Worm (Caenorhabditis elegans) whole organism, L2 larva: ENCODE measurements around the gene tofu-6.

Experiments
- C34F6.9 ChIP-seq: fragments of 150-350 bp; optimal IDR thresholded peaks from 2 replicates; lab custom pipeline; 2014; ENCODE audit warnings: missing biosample characterization, missing genetic modification characterization
- F13H6.1 ChIP-seq: sonication (generic microtip); optimal IDR thresholded peaks from 2 replicates; lab custom pipeline; 2016; ENCODE audit warnings: missing genetic modification characterization, missing compliant biosample characterization
- R02D3.7 ChIP-seq: fragments of 150-350 bp; optimal IDR thresholded peaks from 2 replicates; lab custom pipeline; 2014; ENCODE audit warnings: missing biosample characterization, missing genetic modification characterization
- Y55F3AM.14 ChIP-seq: fragments of 200-800 bp; sonication (Bioruptor generic); optimal IDR thresholded peaks from 2 replicates; lab custom pipeline; 2018; ENCODE audit warnings: mild to moderate bottlenecking, missing genetic modification characterization, missing compliant biosample characterization
- alr-1 ChIP-seq: fragments of 150-350 bp; optimal IDR thresholded peaks from 2 replicates; lab custom pipeline; 2014; ENCODE audit warnings: missing biosample characterization, missing genetic modification characterization
- ama-1 ChIP-seq: fragments of 150-350 bp; optimal IDR thresholded peaks from 2 replicates; lab custom pipeline; 2018; ENCODE audit warnings: inconsistent platforms
- blmp-1 ChIP-seq: sonication (generic microtip); optimal IDR thresholded peaks from 2 replicates; lab custom pipeline; 2017; ENCODE audit warnings: missing genetic modification characterization, mild to moderate bottlenecking, missing compliant biosample characterization, antibody characterized with exemption, moderate library complexity; ENCODE audit not compliant: insufficient read depth
- ceh-16 ChIP-seq: fragments of 150-350 bp; optimal IDR thresholded peaks from 2 replicates; lab custom pipeline; 2014; ENCODE audit warnings: missing biosample characterization, missing genetic modification characterization
- ceh-82 ChIP-seq: fragments of 150-350 bp; optimal IDR thresholded peaks from 2 replicates; lab custom pipeline; 2014; ENCODE audit warnings: missing biosample characterization, missing genetic modification characterization
- crh-2 ChIP-seq: sonication (generic microtip); optimal IDR thresholded peaks from 2 replicates; lab custom pipeline; 2017; ENCODE audit warnings: missing biosample characterization, missing genetic modification characterization
- egl-27 ChIP-seq: sonication (generic microtip); optimal IDR thresholded peaks from 3 replicates; lab custom pipeline; 2017; ENCODE audit warnings: missing biosample characterization, missing genetic modification reagents, missing genetic modification characterization
- elt-1 ChIP-seq: fragments of 150-350 bp; optimal IDR thresholded peaks from 2 replicates; lab custom pipeline; 2014; ENCODE audit warnings: missing biosample characterization, missing genetic modification characterization
- elt-3 ChIP-seq: sonication (generic microtip); optimal IDR thresholded peaks from 2 replicates; lab custom pipeline; 2017; ENCODE audit warnings: missing biosample characterization, missing genetic modification characterization
- fos-1 ChIP-seq: fragments of 150-350 bp; optimal IDR thresholded peaks from 2 replicates; lab custom pipeline; 2014; ENCODE audit warnings: missing biosample characterization, missing genetic modification characterization
- gmeb-1 ChIP-seq: fragments of 150-350 bp; optimal IDR thresholded peaks from 2 replicates; lab custom pipeline; 2014; ENCODE audit warnings: missing biosample characterization, missing genetic modification characterization
- lin-13 ChIP-seq: fragments of 150-350 bp; optimal IDR thresholded peaks from 2 replicates; lab custom pipeline; 2014; ENCODE audit warnings: missing biosample characterization, missing genetic modification reagents, missing genetic modification characterization
- lsy-2 ChIP-seq, 2 experiments: fragments of 150-350 bp in 1 of 2; sonication (generic microtip) in 1 of 2; optimal IDR thresholded peaks; 2 replicates each; lab custom pipeline; 2014 to 2017; ENCODE audit warnings: missing biosample characterization in 2 of 2, missing genetic modification characterization in 2 of 2
- nhr-12 ChIP-seq: fragments of 150-350 bp; optimal IDR thresholded peaks from 2 replicates; lab custom pipeline; 2014; ENCODE audit warnings: missing biosample characterization, missing genetic modification characterization
- nhr-129 ChIP-seq: fragments of 150-350 bp; optimal IDR thresholded peaks from 2 replicates; lab custom pipeline; 2014; ENCODE audit warnings: missing biosample characterization, missing genetic modification characterization
- nhr-21 ChIP-seq: fragments of 150-350 bp; optimal IDR thresholded peaks from 2 replicates; lab custom pipeline; 2014; ENCODE audit warnings: missing biosample characterization, missing genetic modification characterization
- nhr-23 ChIP-seq: fragments of 150-350 bp; optimal IDR thresholded peaks from 2 replicates; lab custom pipeline; 2014; ENCODE audit warnings: missing biosample characterization, missing genetic modification reagents, missing genetic modification characterization
- nhr-25 ChIP-seq: fragments of 150-350 bp; sonication (generic microtip); optimal IDR thresholded peaks from 3 replicates; lab custom pipeline; 2014; ENCODE audit warnings: missing biosample characterization, missing genetic modification characterization
- nhr-6 ChIP-seq: fragments of 150-350 bp; optimal IDR thresholded peaks from 2 replicates; lab custom pipeline; 2014; ENCODE audit warnings: missing biosample characterization, missing genetic modification characterization
- sem-4 ChIP-seq: fragments of 150-350 bp; optimal IDR thresholded peaks from 2 replicates; lab custom pipeline; 2014; ENCODE audit warnings: missing biosample characterization, missing genetic modification reagents, missing genetic modification characterization
- skn-1 ChIP-seq: sonication (generic microtip); optimal IDR thresholded peaks from 2 replicates; lab custom pipeline; 2017; ENCODE audit warnings: missing biosample characterization, missing genetic modification characterization
- sma-3 ChIP-seq: sonication (generic microtip); optimal IDR thresholded peaks from 2 replicates; lab custom pipeline; 2016; ENCODE audit warnings: missing genetic modification reagents, missing genetic modification characterization, missing compliant biosample characterization
- sma-9 ChIP-seq, 2 experiments: fragments of 150-350 bp in 1 of 2; sonication (generic microtip) in 1 of 2; optimal IDR thresholded peaks; 2 replicates each; lab custom pipeline; 2014 to 2016; ENCODE audit warnings: missing genetic modification characterization in 2 of 2, mild to moderate bottlenecking in 1 of 2, missing biosample characterization in 1 of 2, missing compliant biosample characterization in 1 of 2, missing genetic modification reagents in 1 of 2, moderate library complexity in 1 of 2
- snpc-4 ChIP-seq: fragments of 150-350 bp; optimal IDR thresholded peaks from 2 replicates; lab custom pipeline; 2014; ENCODE audit warnings: missing biosample characterization, missing genetic modification characterization
- unc-39 ChIP-seq: fragments of 150-350 bp; optimal IDR thresholded peaks from 2 replicates; lab custom pipeline; 2014; ENCODE audit warnings: missing biosample characterization, missing genetic modification characterization
- unc-55 ChIP-seq: fragments of 150-350 bp; sonication (generic microtip); optimal IDR thresholded peaks from 3 replicates; lab custom pipeline; 2014; ENCODE audit warnings: missing biosample characterization, missing genetic modification reagents, missing genetic modification characterization
- unc-62 ChIP-seq: fragments of 150-350 bp; optimal IDR thresholded peaks from 2 replicates; lab custom pipeline; 2014; ENCODE audit warnings: missing biosample characterization, missing genetic modification reagents, missing genetic modification characterization
- zag-1 ChIP-seq: fragments of 150-350 bp; optimal IDR thresholded peaks from 2 replicates; lab custom pipeline; 2014; ENCODE audit warnings: missing biosample characterization, missing genetic modification characterization
- ztf-1 ChIP-seq: fragments of 200-800 bp; sonication (Bioruptor generic); conservative IDR thresholded peaks from 2 replicates; pipeline ENCODE4 v1.3.6; 2022; ENCODE audit warnings: missing genetic modification characterization, missing compliant biosample characterization
- ztf-11 ChIP-seq: sonication (generic microtip); optimal IDR thresholded peaks from 2 replicates; lab custom pipeline; 2017; ENCODE audit warnings: missing biosample characterization, missing genetic modification characterization
- ztf-4 ChIP-seq: fragments of 150-350 bp; optimal IDR thresholded peaks from 2 replicates; lab custom pipeline; 2014; ENCODE audit warnings: missing biosample characterization, missing genetic modification characterization

The tofu-6 gene

DNA sequence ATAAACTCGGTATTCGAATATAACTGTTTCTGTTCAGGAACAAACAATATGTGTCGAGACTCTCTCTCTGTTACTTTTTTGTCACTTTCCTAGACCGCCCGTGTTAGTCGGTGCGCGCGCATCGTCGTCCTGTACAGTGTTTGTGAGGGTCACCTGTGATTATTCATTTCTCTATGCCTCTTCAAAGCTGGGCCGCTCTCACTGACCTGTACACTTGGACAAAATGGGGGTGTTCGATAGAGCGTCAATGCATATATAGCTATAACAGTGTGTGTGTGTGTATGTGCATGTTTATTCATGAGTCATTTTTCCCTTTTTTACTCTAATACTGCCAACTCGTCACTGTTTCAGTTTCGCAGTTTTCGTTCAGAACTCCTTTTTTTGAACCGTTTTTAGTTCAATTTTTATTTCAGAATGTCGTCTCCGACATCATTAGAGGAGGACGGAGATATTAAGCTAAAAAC is 41.4 kb upstream of the tofu-6 start, which contains the start of gene pkc-3:
Gene pkc-3, plus strand, starts transcription at position 414 of the 464 bp plus-strand sequence.
- no peak for TF ChIP-seq elt-1 (tag; lab: Kevin White, UChicago)
- TF ChIP-seq nhr-6 (tag; lab: Kevin White, UChicago): no peak
- TF ChIP-seq R02D3.7 (tag; lab: Kevin White, UChicago): no peak
- peak; percentile 17 for TF ChIP-seq C34F6.9 (tag; lab: Kevin White, UChicago)
- TF ChIP-seq crh-2 (tag; lab: Kevin White, UChicago): peak; percentile 71
- TF ChIP-seq snpc-4: no peak
- TF ChIP-seq F13H6.1: peak; percentile 62
- no peak for TF ChIP-seq Y55F3AM.14 (GFP tag; lab: Kevin White, UChicago)
- peak; percentile 86 for TF ChIP-seq nhr-25 (tag; lab: Kevin White, UChicago)
- TF ChIP-seq unc-55: peak; percentile 21
- TF ChIP-seq ztf-4 (tag; lab: Kevin White, UChicago): peak; percentile 56
- TF ChIP-seq sem-4: peak; percentile 5
- TF ChIP-seq lin-13 (GFP tag; lab: Kevin White, UChicago): peak; percentile 51
- no peak for TF ChIP-seq zag-1
- peak; percentile 78 for TF ChIP-seq nhr-129 (tag; lab: Kevin White, UChicago)
- peak; percentile 98 for TF ChIP-seq fos-1
- TF ChIP-seq alr-1 (tag; lab: Kevin White, UChicago): no peak
- peak; percentile 50 for TF ChIP-seq blmp-1 (tag; lab: Kevin White, UChicago)
- TF ChIP-seq gmeb-1: peak; percentile 60
- TF ChIP-seq lsy-2 (tag; optimal IDR thresholded peaks at IDR 0.05; lab: Kevin White, UChicago): peak in 1 of 2 experiments; percentile 65
- peak; percentile 61 for TF ChIP-seq sma-9 (GFP tag; optimal IDR thresholded peaks at IDR 0.05; lab: Kevin White, UChicago)
- no peak for TF ChIP-seq sma-9 (tag; optimal IDR thresholded peaks at IDR 0.05; lab: Kevin White, UChicago)
- TF ChIP-seq sma-3 (GFP tag; lab: Kevin White, UChicago): peak; percentile 85
- TF ChIP-seq nhr-21 (tag; lab: Kevin White, UChicago): peak; percentile 78
- TF ChIP-seq ama-1 (lab: Kevin White, UChicago): peak; percentile 48
- TF ChIP-seq, all 48 proteins: peak for 17

DNA sequence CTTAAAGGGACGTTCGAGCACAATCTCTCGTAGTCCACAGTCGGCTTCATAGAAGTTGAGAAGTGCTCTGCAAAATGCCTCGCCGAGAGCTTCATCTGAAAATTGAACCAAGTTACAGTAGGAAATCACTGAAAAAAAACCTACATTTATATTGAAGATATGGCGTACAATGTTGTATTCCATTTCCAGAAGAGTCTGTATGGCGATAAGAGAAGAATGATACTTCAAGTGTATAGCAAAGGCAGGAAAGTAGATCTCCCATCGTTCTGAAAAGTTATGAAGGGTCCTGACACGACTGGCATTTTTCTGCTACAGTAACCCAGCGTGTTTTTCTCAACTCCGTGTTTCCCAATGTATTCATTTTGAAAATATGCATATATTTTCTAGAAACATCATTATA is 36.8 kb upstream of the tofu-6 start:
- TF ChIP-seq R02D3.7 (tag; lab: Kevin White, UChicago): no peak
- TF ChIP-seq crh-2 (tag; lab: Kevin White, UChicago): no peak
- no peak for TF ChIP-seq lin-13 (GFP tag; lab: Kevin White, UChicago)
- TF ChIP-seq egl-27 (tag; lab: Kevin White, UChicago): no peak
- no peak for TF ChIP-seq nhr-12 (tag; lab: Kevin White, UChicago)
- TF ChIP-seq snpc-4: no peak
- no peak for TF ChIP-seq zag-1
- no peak for TF ChIP-seq alr-1 (tag; lab: Kevin White, UChicago)
- no peak for TF ChIP-seq nhr-23 (tag; lab: Kevin White, UChicago)
- no peak for TF ChIP-seq F13H6.1
- TF ChIP-seq elt-3 (tag; lab: Kevin White, UChicago): no peak
- TF ChIP-seq ama-1 (lab: Kevin White, UChicago): no peak
- TF ChIP-seq ztf-4 (tag; lab: Kevin White, UChicago): no peak
- no peak for TF ChIP-seq unc-55
- no peak for TF ChIP-seq ceh-82
- TF ChIP-seq sma-3 (GFP tag; lab: Kevin White, UChicago): no peak
- TF ChIP-seq elt-1 (tag; lab: Kevin White, UChicago): no peak
- no peak for TF ChIP-seq gmeb-1
- no peak for TF ChIP-seq skn-1
- TF ChIP-seq, all 48 proteins: peak for 0

ce11 chrII:5387217-5387616 is 33.8 kb upstream of the tofu-6 start, which contains the start of gene ccpp-6:
TSS of gene ccpp-6 (minus strand) at chrII:5387317.
- TF ChIP-seq ceh-16 (tag; lab: Kevin White, UChicago): no peak
- TF ChIP-seq sma-9 (GFP tag; optimal IDR thresholded peaks at IDR 0.05; lab: Kevin White, UChicago): no peak
- no peak for TF ChIP-seq sma-9 (tag; optimal IDR thresholded peaks at IDR 0.05; lab: Kevin White, UChicago)
- no peak for TF ChIP-seq R02D3.7 (tag; lab: Kevin White, UChicago)
- no peak for TF ChIP-seq blmp-1 (tag; lab: Kevin White, UChicago)
- TF ChIP-seq snpc-4: no peak

DNA sequence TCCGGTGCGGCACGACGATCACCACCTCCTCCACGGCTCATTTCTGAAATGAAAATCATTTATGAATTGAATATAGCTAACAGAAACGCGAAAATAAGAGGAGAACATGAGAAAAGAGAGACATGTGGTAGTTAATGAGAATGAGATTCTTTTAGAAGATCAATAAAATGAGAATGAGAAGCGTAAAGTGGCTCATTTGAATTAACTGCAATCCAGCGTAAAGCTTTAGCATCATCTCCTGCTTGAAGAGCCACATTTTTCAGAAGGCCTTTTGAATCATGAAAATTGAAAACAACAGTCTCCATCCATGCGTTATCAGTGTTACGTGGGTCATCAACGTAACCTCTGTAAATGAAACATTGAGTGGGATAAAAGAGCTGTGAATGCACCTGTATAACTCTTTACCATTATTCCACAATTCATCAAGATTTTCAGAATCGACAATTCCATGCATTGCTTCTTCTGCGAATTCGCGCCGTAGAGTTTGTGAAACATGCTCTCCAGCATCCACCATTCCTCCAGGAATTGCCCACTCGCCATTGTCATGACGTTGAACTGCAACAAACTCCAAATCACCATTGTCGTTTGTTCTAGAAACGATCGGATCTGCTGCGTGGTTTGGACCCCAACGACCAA is 32.1 kb upstream of the tofu-6 start, which contains the start of gene rsp-4:
Gene rsp-4, minus strand, starts transcription at position 51 of the 636 bp plus-strand sequence.
- TF ChIP-seq unc-55 (no peak), ztf-1 (GFP tag; lab: Robert Waterston, UW) (no peak), ztf-11 (no peak), unc-62 (GFP tag; lab: Kevin White, UChicago) (no peak), unc-39 (tag; lab: Kevin White, UChicago) (no peak)
- TF ChIP-seq, all 48 proteins: peak for 0
